Worm (Caenorhabditis elegans) whole organism, L1 larva: ENCODE measurements around the gene F35F10.13.

Source experiments
- dpl-1 ChIP-seq, 3 experiments: fragments of 150-350 bp in 2 of 3; sonication (generic microtip) in 1 of 3; optimal IDR thresholded peaks; 2 replicates each; lab custom pipeline; 2014 to 2017; ENCODE audit warnings: missing biosample characterization in 3 of 3, missing genetic modification characterization in 3 of 3, missing genetic modification reagents in 3 of 3
- efl-1 ChIP-seq, 4 experiments: fragments of 150-350 bp; optimal IDR thresholded peaks in 3 of 4; peaks in 1 of 4; 1 replicate in 1 of 4; 2 replicates in 3 of 4; lab custom pipeline; 2014; ENCODE audit warnings: missing biosample characterization in 2 of 4, missing genetic modification characterization in 2 of 4, missing genetic modification reagents in 2 of 4

- TF ChIP-seq efl-1 (optimal IDR thresholded peaks at IDR 0.05; lab: Kevin White, UChicago) (no peak), efl-1 (GFP tag; optimal IDR thresholded peaks at IDR 0.05 in 1 of 2; lab: Kevin White, UChicago) (no peak), dpl-1 (GFP tag; optimal IDR thresholded peaks at IDR 0.05; lab: Kevin White, UChicago) (no peak)
These were observed 10.7 kb downstream of the F35F10.13 start, which contains the start of gene srbc-3 for ce11 chrV:3308169-3308568.
